Worm (Caenorhabditis elegans) whole organism, L1 larva: ENCODE measurements around the gene zip-3.

ENCODE experiments used
- alr-1 ChIP-seq: fragments of 200-800 bp; sonication (Bioruptor generic); optimal IDR thresholded peaks from 2 replicates; lab custom pipeline; 2018; ENCODE audit warnings: borderline replicate concordance, mild to moderate bottlenecking, missing genetic modification characterization, missing compliant biosample characterization
- ceh-82 ChIP-seq, 3 experiments: fragments of 150-350 bp in 1 of 3; sonication (generic microtip) in 2 of 3; optimal IDR thresholded peaks; 2 replicates each; lab custom pipeline; 2014 to 2017; ENCODE audit warnings: missing biosample characterization in 3 of 3, missing genetic modification characterization in 3 of 3
- efl-1 ChIP-seq, 4 experiments: fragments of 150-350 bp; optimal IDR thresholded peaks in 3 of 4; peaks in 1 of 4; 1 replicate in 1 of 4; 2 replicates in 3 of 4; lab custom pipeline; 2014; ENCODE audit warnings: missing biosample characterization in 2 of 4, missing genetic modification characterization in 2 of 4, missing genetic modification reagents in 2 of 4
- lin-15B ChIP-seq: fragments of 150-350 bp; sonication (generic microtip); optimal IDR thresholded peaks from 3 replicates; lab custom pipeline; 2014; ENCODE audit warnings: missing biosample characterization, missing genetic modification characterization
- mdl-1 ChIP-seq, 2 experiments: fragments of 150-350 bp; optimal IDR thresholded peaks; 2 replicates each; lab custom pipeline; 2014 to 2017; ENCODE audit warnings: missing biosample characterization in 2 of 2, missing genetic modification characterization in 2 of 2, inconsistent platforms in 1 of 2
- nhr-90 ChIP-seq: sonication (generic microtip); optimal IDR thresholded peaks from 2 replicates; lab custom pipeline; 2016; ENCODE audit warnings: mild to moderate bottlenecking, missing genetic modification characterization, missing compliant biosample characterization; ENCODE audit not compliant: poor library complexity
- sox-4 ChIP-seq: sonication (generic microtip); optimal IDR thresholded peaks from 2 replicates; lab custom pipeline; 2016; ENCODE audit warnings: missing genetic modification characterization, missing compliant biosample characterization
- swsn-7 ChIP-seq: sonication (generic microtip); optimal IDR thresholded peaks from 2 replicates; lab custom pipeline; 2016; ENCODE audit warnings: missing genetic modification characterization, missing compliant biosample characterization

- TF ChIP-seq swsn-7 (tag; lab: Kevin White, UChicago) (no peak), efl-1 (optimal IDR thresholded peaks at IDR 0.05; lab: Kevin White, UChicago) (no peak), efl-1 (GFP tag; optimal IDR thresholded peaks at IDR 0.05 in 1 of 2; lab: Kevin White, UChicago) (peak in 1 of 2 experiments; percentile 78), nhr-90 (tag; lab: Kevin White, UChicago) (no peak), alr-1 (tag; lab: Kevin White, UChicago) (no peak), mdl-1 (tag; optimal IDR thresholded peaks at IDR 0.05; lab: Kevin White, UChicago) (no peak), sox-4 (tag; lab: Kevin White, UChicago) (no peak), lin-15B (tag; lab: Kevin White, UChicago) (no peak), ceh-82 (tag; optimal IDR thresholded peaks at IDR 0.05; lab: Kevin White, UChicago) (no peak)
These were observed 21.4 kb downstream of the zip-3 start for ce11 chrII:13935907-13936306.
